Fruit fly (Drosophila melanogaster) whole organism, embryonic: ENCODE measurements around the gene Lrr47.

Experiments
- Abd-B ChIP-seq: fragments of 200-800 bp; sonication (Bioruptor generic); optimal IDR thresholded peaks from 2 replicates; lab custom pipeline; 2018; ENCODE audit warnings: missing biosample characterization, mild to moderate bottlenecking, missing genetic modification characterization, moderate library complexity
- Bteb2 ChIP-seq: fragments of 200-800 bp; sonication (Bioruptor generic); optimal IDR thresholded peaks from 2 replicates; lab custom pipeline; 2016; ENCODE audit warnings: missing biosample characterization, missing genetic modification characterization
- CG10267 ChIP-seq: fragments of 200-800 bp; sonication (Bioruptor generic); optimal IDR thresholded peaks from 2 replicates; lab custom pipeline; 2018; ENCODE audit warnings: missing biosample characterization, mild to moderate bottlenecking, missing genetic modification characterization, moderate library complexity
- CG11093 ChIP-seq: fragments of 200-800 bp; sonication (Bioruptor generic); IDR thresholded peaks from 3 replicates; pipeline ENCODE4 v1.3.6; 2022; ENCODE audit warnings: missing biosample characterization, missing genetic modification characterization
- CG13287 ChIP-seq: fragments of 200-800 bp; sonication (Bioruptor generic); IDR thresholded peaks from 2 replicates; pipeline ENCODE4 v1.3.6; 2022; ENCODE audit warnings: missing biosample characterization, missing genetic modification characterization; ENCODE audit not compliant: partially characterized antibody
- CG13894 ChIP-seq: fragments of 200-800 bp; sonication (Bioruptor generic); optimal IDR thresholded peaks from 3 replicates; lab custom pipeline; 2018; ENCODE audit warnings: missing biosample characterization, mild to moderate bottlenecking, missing genetic modification characterization, moderate library complexity
- CG14710 ChIP-seq: fragments of 200-800 bp; sonication (Bioruptor generic); optimal IDR thresholded peaks from 3 replicates; lab custom pipeline; 2019; ENCODE audit warnings: missing biosample characterization, mild to moderate bottlenecking, missing genetic modification characterization, moderate library complexity
- CG14965 ChIP-seq: fragments of 200-800 bp; sonication (Bioruptor generic); optimal IDR thresholded peaks from 2 replicates; lab custom pipeline; 2016; ENCODE audit warnings: missing biosample characterization, missing genetic modification characterization, borderline replicate concordance
- CG15011 ChIP-seq: fragments of 200-800 bp; sonication (Bioruptor generic); optimal IDR thresholded peaks from 3 replicates; lab custom pipeline; 2018; ENCODE audit warnings: missing biosample characterization, mild to moderate bottlenecking, missing genetic modification characterization
- CG15479 ChIP-seq: fragments of 200-800 bp; sonication (Bioruptor generic); optimal IDR thresholded peaks from 3 replicates; lab custom pipeline; 2019; ENCODE audit warnings: missing biosample characterization, mild to moderate bottlenecking, missing genetic modification characterization, moderate library complexity
- CG16815 ChIP-seq: fragments of 200-800 bp; sonication (Bioruptor generic); optimal IDR thresholded peaks from 3 replicates; lab custom pipeline; 2017; ENCODE audit warnings: missing biosample characterization, mild to moderate bottlenecking, missing genetic modification characterization
- CG17612 ChIP-seq: fragments of 200-800 bp; sonication (Bioruptor generic); IDR thresholded peaks from 2 replicates; pipeline ENCODE4 v1.3.6; 2022; ENCODE audit warnings: missing biosample characterization, missing genetic modification characterization
- CG2678 ChIP-seq: fragments of 200-800 bp; sonication (Bioruptor generic); optimal IDR thresholded peaks from 3 replicates; lab custom pipeline; 2019; ENCODE audit warnings: missing biosample characterization, mild to moderate bottlenecking, missing genetic modification characterization, moderate library complexity
- CG3163 ChIP-seq: fragments of 200-800 bp; sonication (Bioruptor generic); optimal IDR thresholded peaks from 3 replicates; lab custom pipeline; 2016; ENCODE audit warnings: missing biosample characterization, missing genetic modification characterization
- CG33213 ChIP-seq: fragments of 200-800 bp; sonication (Bioruptor generic); optimal IDR thresholded peaks from 3 replicates; lab custom pipeline; 2016; ENCODE audit warnings: missing biosample characterization, missing genetic modification characterization
- CG4617 ChIP-seq: fragments of 200-800 bp; sonication (Bioruptor generic); optimal IDR thresholded peaks from 3 replicates; lab custom pipeline; 2016; ENCODE audit warnings: missing biosample characterization, missing genetic modification characterization, borderline replicate concordance
- CG5245 ChIP-seq: fragments of 200-800 bp; sonication (Bioruptor generic); optimal IDR thresholded peaks from 3 replicates; lab custom pipeline; 2016; ENCODE audit warnings: missing biosample characterization, missing genetic modification characterization
- CG6765 ChIP-seq: fragments of 200-800 bp; sonication (Bioruptor generic); optimal IDR thresholded peaks from 3 replicates; lab custom pipeline; 2017; ENCODE audit warnings: missing biosample characterization, mild to moderate bottlenecking, missing genetic modification characterization
- CG7357 ChIP-seq: fragments of 200-800 bp; sonication (Bioruptor generic); IDR thresholded peaks from 3 replicates; pipeline ENCODE4 v1.3.6; 2022; ENCODE audit warnings: missing biosample characterization, missing genetic modification characterization
- CG7786 ChIP-seq: fragments of 200-800 bp; sonication (Bioruptor generic); optimal IDR thresholded peaks from 2 replicates; lab custom pipeline; 2016; ENCODE audit warnings: missing biosample characterization, missing genetic modification characterization
- CG8290 ChIP-seq, 3 experiments: fragments of 200-800 bp; sonication (Bioruptor generic); optimal IDR thresholded peaks; 2 replicates each; lab custom pipeline; 2016 to 2019; ENCODE audit warnings: missing biosample characterization in 3 of 3, missing genetic modification characterization in 3 of 3, mild to moderate bottlenecking in 2 of 3, moderate library complexity in 1 of 3
- Chrac-16 ChIP-seq: fragments of 200-800 bp; sonication (Bioruptor generic); optimal IDR thresholded peaks from 3 replicates; lab custom pipeline; 2016; ENCODE audit warnings: missing biosample characterization, missing genetic modification characterization
- CrebB ChIP-seq: fragments of 200-800 bp; sonication (Bioruptor generic); optimal IDR thresholded peaks from 3 replicates; lab custom pipeline; 2018; ENCODE audit warnings: missing biosample characterization, mild to moderate bottlenecking, missing genetic modification characterization
- Dll ChIP-seq: fragments of 200-800 bp; sonication (Bioruptor generic); IDR thresholded peaks from 4 replicates; pipeline ENCODE4 v1.3.6; 2022; ENCODE audit warnings: missing biosample characterization, missing genetic modification characterization; ENCODE audit not compliant: partially characterized antibody
- Fer3 ChIP-seq: fragments of 200-800 bp; sonication (Bioruptor generic); optimal IDR thresholded peaks from 2 replicates; lab custom pipeline; 2018; ENCODE audit warnings: missing biosample characterization, mild to moderate bottlenecking, missing genetic modification characterization, moderate library complexity
- GATAe ChIP-seq: fragments of 200-800 bp; sonication (Bioruptor generic); conservative IDR thresholded peaks from 2 replicates; pipeline ENCODE4 v1.3.6; 2022; ENCODE audit warnings: missing biosample characterization, missing genetic modification characterization
- HHEX ChIP-seq: fragments of 200-800 bp; sonication (Bioruptor generic); optimal IDR thresholded peaks from 3 replicates; lab custom pipeline; 2017; ENCODE audit warnings: missing biosample characterization, mild to moderate bottlenecking, missing genetic modification characterization, missing genetic modification reagents
- HLH4C ChIP-seq: fragments of 200-800 bp; sonication (Bioruptor generic); IDR thresholded peaks from 3 replicates; pipeline ENCODE4 v1.3.6; 2022; ENCODE audit warnings: missing biosample characterization, missing genetic modification characterization; ENCODE audit not compliant: partially characterized antibody
- Hr51 ChIP-seq, 2 experiments: fragments of 200-800 bp; sonication (Bioruptor generic); optimal IDR thresholded peaks; 2 replicates in 1 of 2; 3 replicates in 1 of 2; lab custom pipeline; 2016 to 2018; ENCODE audit warnings: missing biosample characterization in 2 of 2, missing genetic modification characterization in 2 of 2, mild to moderate bottlenecking in 1 of 2, moderate library complexity in 1 of 2
- Opbp ChIP-seq: fragments of 200-800 bp; sonication (Bioruptor generic); IDR thresholded peaks from 3 replicates; pipeline ENCODE4 v1.3.6; 2022; ENCODE audit warnings: missing biosample characterization, missing genetic modification characterization; ENCODE audit not compliant: partially characterized antibody
- Xrp1 ChIP-seq: fragments of 200-800 bp; sonication (Bioruptor generic); IDR thresholded peaks from 2 replicates; pipeline ENCODE4 v1.3.6; 2022; ENCODE audit warnings: missing biosample characterization, missing genetic modification characterization
- ac ChIP-seq: fragments of 200-800 bp; sonication (Bioruptor generic); optimal IDR thresholded peaks from 3 replicates; lab custom pipeline; 2017; ENCODE audit warnings: missing biosample characterization, mild to moderate bottlenecking, missing genetic modification characterization
- ato ChIP-seq: fragments of 200-800 bp; sonication (Bioruptor generic); IDR thresholded peaks from 2 replicates; pipeline ENCODE4 v1.3.6; 2022; ENCODE audit warnings: missing biosample characterization, missing genetic modification characterization; ENCODE audit not compliant: partially characterized antibody
- az2 ChIP-seq: fragments of 200-800 bp; sonication (Bioruptor generic); optimal IDR thresholded peaks from 3 replicates; lab custom pipeline; 2016; ENCODE audit warnings: missing biosample characterization, missing genetic modification characterization
- bigmax ChIP-seq: fragments of 200-800 bp; sonication (Bioruptor generic); optimal IDR thresholded peaks from 2 replicates; lab custom pipeline; 2018; ENCODE audit warnings: missing biosample characterization, mild to moderate bottlenecking, missing genetic modification characterization
- chinmo ChIP-seq: fragments of 200-800 bp; sonication (Bioruptor generic); IDR thresholded peaks from 4 replicates; pipeline ENCODE4 v1.3.6; 2022; ENCODE audit warnings: missing biosample characterization, missing genetic modification characterization; ENCODE audit not compliant: partially characterized antibody
- ci ChIP-seq: fragments of 200-800 bp; sonication (Bioruptor generic); IDR thresholded peaks from 3 replicates; pipeline ENCODE4 v1.3.6; 2022; ENCODE audit warnings: missing biosample characterization, missing genetic modification characterization
- croc ChIP-seq: fragments of 200-800 bp; sonication (Bioruptor generic); conservative IDR thresholded peaks from 3 replicates; pipeline ENCODE4 v1.3.6; 2022; ENCODE audit warnings: missing biosample characterization, missing genetic modification characterization
- disco-r ChIP-seq: fragments of 200-800 bp; sonication (Bioruptor generic); optimal IDR thresholded peaks from 2 replicates; lab custom pipeline; 2016; ENCODE audit warnings: missing biosample characterization, missing genetic modification characterization
- en ChIP-seq: fragments of 200-800 bp; sonication (Bioruptor generic); optimal IDR thresholded peaks from 2 replicates; lab custom pipeline; 2016; ENCODE audit warnings: missing biosample characterization, missing genetic modification characterization
- gce ChIP-seq: fragments of 200-800 bp; sonication (Bioruptor generic); IDR thresholded peaks from 3 replicates; pipeline ENCODE4 v1.3.6; 2022; ENCODE audit warnings: missing biosample characterization, missing genetic modification characterization
- her ChIP-seq: fragments of 200-800 bp; sonication (Bioruptor generic); optimal IDR thresholded peaks from 2 replicates; lab custom pipeline; 2016; ENCODE audit warnings: missing biosample characterization, missing genetic modification characterization
- pan ChIP-seq, 4 experiments: fragments of >200 bp in 3 of 4; fragments of 200-800 bp in 1 of 4; sonication (Bioruptor generic) in 1 of 4; optimal IDR thresholded peaks in 3 of 4; IDR thresholded peaks in 1 of 4; 2 replicates each; pipeline versions ENCODE4 v1.3.6 to Lab custom; 2017 to 2022; ENCODE audit warnings: missing biosample characterization in 2 of 4, missing genetic modification characterization in 2 of 4, mixed read lengths in 1 of 4
- ro ChIP-seq: fragments of 200-800 bp; sonication (Bioruptor generic); IDR thresholded peaks from 2 replicates; pipeline ENCODE4 v1.3.6; 2022; ENCODE audit warnings: missing biosample characterization, missing genetic modification characterization
- sens-2 ChIP-seq: fragments of 200-800 bp; sonication (Bioruptor generic); IDR thresholded peaks from 2 replicates; pipeline ENCODE4 v1.3.6; 2022; ENCODE audit warnings: missing biosample characterization, missing genetic modification characterization
- stc ChIP-seq: fragments of 200-800 bp; sonication (Bioruptor generic); IDR thresholded peaks from 2 replicates; pipeline ENCODE4 v1.3.6; 2022; ENCODE audit warnings: missing biosample characterization, missing genetic modification characterization
- trem ChIP-seq: fragments of 200-800 bp; optimal IDR thresholded peaks from 3 replicates; lab custom pipeline; 2019; ENCODE audit warnings: missing biosample characterization, mild to moderate bottlenecking, missing genetic modification characterization, moderate library complexity
- trh ChIP-seq: fragments of 200-800 bp; sonication (Bioruptor generic); optimal IDR thresholded peaks from 2 replicates; lab custom pipeline; 2016; ENCODE audit warnings: missing biosample characterization, missing genetic modification characterization
- wek ChIP-seq: fragments of 200-800 bp; sonication (Bioruptor generic); optimal IDR thresholded peaks from 3 replicates; lab custom pipeline; 2018; ENCODE audit warnings: missing biosample characterization, mild to moderate bottlenecking, missing genetic modification characterization, moderate library complexity

Lrr47 gene

DNA sequence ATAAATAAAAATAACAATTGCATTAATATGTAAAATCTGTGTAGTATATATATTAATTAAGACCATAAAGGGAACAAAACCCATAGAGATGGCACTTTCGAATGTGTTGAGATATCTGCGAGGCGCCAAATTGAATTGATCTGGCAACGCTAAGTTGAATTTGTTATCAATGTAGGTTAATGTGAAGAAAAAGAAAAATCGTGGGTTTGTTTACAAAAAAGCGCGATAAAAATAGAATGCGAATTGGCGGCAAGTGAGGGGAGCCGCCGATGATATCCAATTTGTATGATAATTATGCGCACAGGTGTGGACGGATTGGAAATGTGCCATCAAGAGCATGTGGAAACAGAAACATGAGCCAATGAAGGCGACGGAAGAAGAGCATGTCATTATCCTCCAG is 37.3 kb upstream of the Lrr47 start (continued):
- TF ChIP-seq ato (GFP tag; lab: Robert Waterston, UW) = 0 out of 2 replicates have a peak, but pooled peaks have one; percentile 14
- peak; percentile 74 for TF ChIP-seq CG13287 (GFP tag; lab: Robert Waterston, UW)
- TF ChIP-seq HHEX (GFP tag; lab: Kevin White, UChicago) = no peak
- TF ChIP-seq CG4617 (GFP tag; lab: Kevin White, UChicago) = no peak
- no peak for TF ChIP-seq sens-2 (GFP tag; lab: Robert Waterston, UW)
- TF ChIP-seq Dll = peak; percentile 64; the same call in 3 of the 4 replicates
- TF ChIP-seq disco-r = no peak
- no peak for TF ChIP-seq ro
- no peak for TF ChIP-seq en (GFP tag; lab: Kevin White, UChicago)
- no peak for TF ChIP-seq CG11093 (GFP tag; lab: Robert Waterston, UW)
- no peak for TF ChIP-seq CG13894 (tag; lab: Kevin White, UChicago)
- TF ChIP-seq bigmax (GFP tag; lab: Kevin White, UChicago) = peak; percentile 91
- TF ChIP-seq Hr51 (GFP tag; optimal IDR thresholded peaks at IDR 0.05; lab: Kevin White, UChicago) = no peak
- no peak for TF ChIP-seq Fer3 (tag; lab: Kevin White, UChicago)
- TF ChIP-seq CG7357 = no peak
- TF ChIP-seq ac (GFP tag; lab: Kevin White, UChicago) = no peak
- TF ChIP-seq gce = no peak
- no peak for TF ChIP-seq croc (GFP tag; lab: Robert Waterston, UW)
- TF ChIP-seq CG6765 = no peak
- no peak for TF ChIP-seq CG7786 (GFP tag; lab: Kevin White, UChicago)
- TF ChIP-seq CG5245 (GFP tag; lab: Kevin White, UChicago) = no peak
- TF ChIP-seq Abd-B (GFP tag; lab: Kevin White, UChicago) = no peak
- no peak for TF ChIP-seq CG16815 (GFP tag; lab: Kevin White, UChicago)
- no peak for TF ChIP-seq CG8290 (GFP tag; optimal IDR thresholded peaks at IDR 0.05; lab: Kevin White, UChicago)
- no peak for TF ChIP-seq CG8290 (tag; optimal IDR thresholded peaks at IDR 0.05; lab: Kevin White, UChicago)
- TF ChIP-seq Xrp1 = no peak
- peak; percentile 66 for TF ChIP-seq GATAe (GFP tag; lab: Robert Waterston, UW)
- peak; percentile 21; the same call in 1 of the 3 replicates for TF ChIP-seq HLH4C (GFP tag; lab: Robert Waterston, UW)
- TF ChIP-seq CG15011 (GFP tag; lab: Kevin White, UChicago) = no peak
- TF ChIP-seq CG15479 = no peak
- TF ChIP-seq az2 (GFP tag; lab: Kevin White, UChicago) = no peak
- no peak for TF ChIP-seq CG3163 (GFP tag; lab: Kevin White, UChicago)
- no peak for TF ChIP-seq CG33213
- TF ChIP-seq Opbp (GFP tag; lab: Robert Waterston, UW) = peak; percentile 23; the same call in 1 of the 3 replicates
- no peak for TF ChIP-seq CG14965 (GFP tag; lab: Kevin White, UChicago)
- no peak for TF ChIP-seq Chrac-16 (GFP tag; lab: Kevin White, UChicago)
- TF ChIP-seq trh (GFP tag; lab: Kevin White, UChicago) = no peak
- TF ChIP-seq stc (GFP tag; lab: Robert Waterston, UW) = no peak
- no peak for TF ChIP-seq her (GFP tag; lab: Kevin White, UChicago)
- peak; percentile 30 for TF ChIP-seq CG14710 (tag; lab: Kevin White, UChicago)
- TF ChIP-seq trem = peak; percentile 63
- no peak for TF ChIP-seq CrebB
- TF ChIP-seq chinmo (GFP tag; lab: Robert Waterston, UW) = no peak
- TF ChIP-seq CG10267 (tag; lab: Kevin White, UChicago) = peak; percentile 1
- TF ChIP-seq ci (GFP tag; lab: Robert Waterston, UW) = 0 out of 3 replicates have a peak, but pooled peaks have one; percentile 28
- TF ChIP-seq CG2678 (tag; lab: Kevin White, UChicago) = no peak
- peak; percentile 8 for TF ChIP-seq wek (GFP tag; lab: Kevin White, UChicago)
- TF ChIP-seq Bteb2 (GFP tag; lab: Kevin White, UChicago) = no peak
- no peak for TF ChIP-seq pan (optimal IDR thresholded peaks at IDR 0.05; lab: Kevin White, UChicago)
- TF ChIP-seq pan (GFP tag; optimal IDR thresholded peaks at IDR 0.05 in 1 of 2, IDR thresholded peaks at IDR 0.05 in 1 of 2) = no peak
- no peak for TF ChIP-seq CG17612 (GFP tag; lab: Robert Waterston, UW)
